Worm (Caenorhabditis elegans): ENCODE measurements around the gene osm-1.

DNA sequence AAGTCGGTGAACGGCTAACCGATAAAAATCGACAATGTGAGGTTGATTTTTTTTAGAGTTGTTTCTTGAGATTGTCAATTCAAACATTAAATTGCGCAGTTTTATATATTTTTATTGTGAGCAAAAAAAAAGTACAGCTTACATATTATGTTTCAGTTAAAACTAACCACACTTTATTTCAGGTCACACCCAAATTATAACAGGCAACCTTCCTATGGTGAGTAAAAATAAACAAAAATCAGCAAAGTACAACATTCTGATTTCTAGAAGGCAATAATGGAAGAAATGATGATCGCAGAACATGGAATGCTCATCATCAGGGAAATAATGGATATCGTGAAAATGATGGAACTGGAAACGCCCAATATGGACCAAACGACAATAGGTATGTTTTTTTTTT lies 45.8 kb upstream of the osm-1 start, which contains the start of gene K05G3.2:
- TF ChIP-seq elt-2 (tag; optimal IDR thresholded peaks at IDR 0.05) (no peak), ceh-14 (tag; optimal IDR thresholded peaks at IDR 0.05) (no peak), sox-2 (GFP tag; IDR thresholded peaks at IDR 0.05) (no peak)

Measured in whole organism, late embryonic.